Worm (Caenorhabditis elegans): ENCODE results near the gene H12C20.7.

Gene H12C20.7

DNA sequence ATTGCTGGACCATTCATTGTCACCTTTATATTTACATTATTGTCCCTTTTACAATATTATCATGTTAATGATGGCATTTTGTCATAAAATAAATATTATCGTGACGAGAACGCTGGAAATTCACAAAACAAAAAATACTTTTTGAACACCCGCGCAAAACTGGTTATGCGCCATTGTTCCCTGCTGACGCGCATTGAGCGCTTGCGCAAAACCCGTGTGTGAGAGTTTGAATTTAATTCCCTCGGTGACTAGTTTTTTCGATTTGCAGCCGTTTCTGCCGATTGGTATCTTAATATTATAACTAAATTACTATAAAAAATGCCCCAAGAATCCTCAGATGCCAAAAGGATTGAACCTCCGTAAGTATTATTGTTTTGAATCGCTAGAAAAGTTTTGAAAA lies 51.3 kb downstream of the H12C20.7 start, which contains the start of gene pafo-1 (continued):
- TF ChIP-seq hif-1 (tag; optimal IDR thresholded peaks at IDR 0.05) (peak in 1 of 2 experiments; percentile 45), lin-15B (tag; optimal IDR thresholded peaks at IDR 0.05) (peak; percentile 9), unc-62 (GFP tag; optimal IDR thresholded peaks at IDR 0.05 in 1 of 2) (peak in 1 of 2 experiments; percentile 72), unc-62 (tag; optimal IDR thresholded peaks at IDR 0.05) (no peak), egl-27 (tag; optimal IDR thresholded peaks at IDR 0.05) (no peak), T26A8.4 (GFP tag; IDR thresholded peaks at IDR 0.05) (peak; percentile 90), zag-1 (tag; optimal IDR thresholded peaks at IDR 0.05) (no peak), ceh-62 (tag; optimal IDR thresholded peaks at IDR 0.05) (no peak), ztf-11 (tag; optimal IDR thresholded peaks at IDR 0.05) (no peak), F49E8.2 (tag; optimal IDR thresholded peaks at IDR 0.05; ENCODE audit: borderline replicate concordance) (peak; percentile 80), egl-43 (GFP tag; IDR thresholded peaks at IDR 0.05) (0 out of 2 replicates have a peak, but pooled peaks have one; percentile 46), mxl-2 (GFP tag; conservative IDR thresholded peaks at IDR 0.05) (no peak), lin-1 (GFP tag; IDR thresholded peaks at IDR 0.05) (peak; percentile 50; the same call in 1 of the 2 replicates), lin-29 (GFP tag; IDR thresholded peaks at IDR 0.05) (no peak), tra-1 (GFP tag; IDR thresholded peaks at IDR 0.05) (no peak; the same call in 1 of the 2 replicates), madf-9 (GFP tag; conservative IDR thresholded peaks at IDR 0.05) (peak; percentile 46; the same call in 1 of the 2 replicates), fos-1 (tag; optimal IDR thresholded peaks at IDR 0.05) (no peak), unc-39 (tag; optimal IDR thresholded peaks at IDR 0.05) (no peak), F37D6.2 (tag; optimal IDR thresholded peaks at IDR 0.05) (peak; percentile 73), unc-130 (GFP tag; optimal IDR thresholded peaks at IDR 0.05) (no peak), nhr-48 (tag; optimal IDR thresholded peaks at IDR 0.05) (peak; percentile 75), tag-97 (GFP tag; IDR thresholded peaks at IDR 0.05) (no peak), F44E2.7 (GFP tag; IDR thresholded peaks at IDR 0.05) (no peak), aha-1 (tag) (peak; percentile 96), nhr-11 (tag; optimal IDR thresholded peaks at IDR 0.05) (peak; percentile 57), saeg-2 (GFP tag; IDR thresholded peaks at IDR 0.05) (0 out of 2 replicates have a peak, but pooled peaks have one; percentile 39), ZK546.5 (tag; optimal IDR thresholded peaks at IDR 0.05) (no peak), nhr-111 (GFP tag; optimal IDR thresholded peaks at IDR 0.05) (no peak), ZK337.2 (GFP tag; IDR thresholded peaks at IDR 0.05) (no peak), zfp-3 (GFP tag; conservative IDR thresholded peaks at IDR 0.05) (0 out of 2 replicates have a peak, but pooled peaks have one; percentile 45), arid-1 (GFP tag; conservative IDR thresholded peaks at IDR 0.05) (0 out of 2 replicates have a peak, but pooled peaks have one; percentile 18), ctbp-1 (GFP tag; IDR thresholded peaks at IDR 0.05) (peak; percentile 84), set-16 (GFP tag; IDR thresholded peaks at IDR 0.05) (no peak), daf-19 (GFP tag; conservative IDR thresholded peaks at IDR 0.05) (peak; percentile 66; the same call in 1 of the 2 replicates), hmg-1.1 (GFP tag; IDR thresholded peaks at IDR 0.05) (peak; percentile 81), sdz-12 (GFP tag; optimal IDR thresholded peaks at IDR 0.05) (no peak), pqm-1 (tag; optimal IDR thresholded peaks at IDR 0.05) (no peak), Y48G9A.11 (GFP tag; IDR thresholded peaks at IDR 0.05) (0 out of 2 replicates have a peak, but pooled peaks have one; percentile 27), ceh-20 (GFP tag; IDR thresholded peaks at IDR 0.05) (peak; percentile 82), lsy-2 (tag; optimal IDR thresholded peaks at IDR 0.05) (no peak), F10B5.3 (tag; optimal IDR thresholded peaks at IDR 0.05) (peak; percentile 73), attf-4 (tag; optimal IDR thresholded peaks at IDR 0.05) (no peak), daf-16 (GFP tag; optimal IDR thresholded peaks at IDR 0.05) (peak; percentile 32 to 75), daf-16 (tag; optimal IDR thresholded peaks at IDR 0.05) (no peak), hlh-11 (tag; optimal IDR thresholded peaks at IDR 0.05) (peak; percentile 85), mdt-29 (GFP tag; IDR thresholded peaks at IDR 0.05) (peak; percentile 82), nhr-10 (tag; optimal IDR thresholded peaks at IDR 0.05) (no peak), pha-4 (GFP tag; IDR thresholded peaks at IDR 0.05) (no peak), pha-4 (tag; optimal IDR thresholded peaks at IDR 0.05) (no peak), F26F4.8 (GFP tag; conservative IDR thresholded peaks at IDR 0.05) (no peak), madf-5 (GFP tag; IDR thresholded peaks at IDR 0.05) (no peak), mes-2 (tag; optimal IDR thresholded peaks at IDR 0.05; ENCODE audit: poor library complexity, severe bottlenecking) (peak; percentile 90)

All from whole organism, L4 larva.